Worm (Caenorhabditis elegans): Measurements from ENCODE around the gene fbxb-76.
A peak's percentile ranks its signal among the peaks of the same experiment; 100 is the strongest.

The fbxb-76 gene

ce11 chrIV:11414920-11415319 is 35.8 kb upstream of the fbxb-76 start, which contains the start of gene F22B3.10:
TSS of gene F22B3.10 (minus strand) at chrIV:11415020.
- TF ChIP-seq sox-2 (GFP tag; IDR thresholded peaks at IDR 0.05) (no peak), gmeb-2 (tag; optimal IDR thresholded peaks at IDR 0.05) (no peak), ceh-2 (tag; optimal IDR thresholded peaks at IDR 0.05) (no peak), tbx-7 (tag; optimal IDR thresholded peaks at IDR 0.05) (no peak), ceh-34 (tag; optimal IDR thresholded peaks at IDR 0.05) (no peak), pag-3 (tag; optimal IDR thresholded peaks at IDR 0.05; ENCODE audit: borderline replicate concordance) (no peak), pha-2 (tag; optimal IDR thresholded peaks at IDR 0.05) (no peak), ceh-30 (tag; optimal IDR thresholded peaks at IDR 0.05) (no peak), fkh-10 (GFP tag; optimal IDR thresholded peaks at IDR 0.05) (no peak), ceh-31 (tag; optimal IDR thresholded peaks at IDR 0.05) (no peak), ceh-24 (tag; optimal IDR thresholded peaks at IDR 0.05) (no peak), ets-4 (tag; optimal IDR thresholded peaks at IDR 0.05) (no peak), unc-55 (GFP tag; optimal IDR thresholded peaks at IDR 0.05) (no peak), ahr-1 (tag; optimal IDR thresholded peaks at IDR 0.05) (no peak), pqm-1 (tag; optimal IDR thresholded peaks at IDR 0.05) (no peak), ceh-14 (tag; optimal IDR thresholded peaks at IDR 0.05) (no peak), npax-4 (tag; optimal IDR thresholded peaks at IDR 0.05) (no peak), lin-11 (tag; optimal IDR thresholded peaks at IDR 0.05) (no peak), madf-2 (tag; optimal IDR thresholded peaks at IDR 0.05) (no peak)

- TF ChIP-seq lim-6 (tag; optimal IDR thresholded peaks at IDR 0.05) (no peak), T23F11.4 (GFP tag; optimal IDR thresholded peaks at IDR 0.05) (no peak), ceh-34 (tag; optimal IDR thresholded peaks at IDR 0.05) (no peak), ttx-3 (tag; optimal IDR thresholded peaks at IDR 0.05) (no peak), npax-4 (tag; optimal IDR thresholded peaks at IDR 0.05) (no peak), ceh-48 (tag; optimal IDR thresholded peaks at IDR 0.05) (no peak), sox-2 (GFP tag; IDR thresholded peaks at IDR 0.05) (no peak), ztf-16 (tag; optimal IDR thresholded peaks at IDR 0.05) (no peak), odd-2 (tag; optimal IDR thresholded peaks at IDR 0.05) (no peak)
These were observed 30.9 kb upstream of the fbxb-76 start, which contains the start of gene gfat-2 for ce11 chrIV:11410084-11410483. TSS of gene gfat-2 (plus strand) at chrIV:11410228.

- TF ChIP-seq sox-2 (GFP tag; IDR thresholded peaks at IDR 0.05) (peak; percentile 36), ref-2 (tag; optimal IDR thresholded peaks at IDR 0.05) (peak; percentile 3)
These were observed 27.9 kb upstream of the fbxb-76 start, which contains the start of the genes his-63 and his-64 for ce11 chrIV:11406744-11407690. TSS of gene his-63 (minus strand) at chrIV:11406861. TSS of gene his-64 (plus strand) at chrIV:11407116.

ce11 chrIV:11403288-11403991 is 24.3 kb upstream of the fbxb-76 start, which contains the start of the genes memi-3 and cyp-31A2:
TSS of gene memi-3 (minus strand) at chrIV:11403338.
TSS of gene cyp-31A2 (plus strand) at chrIV:11403961.
- TF ChIP-seq pax-1 (tag; optimal IDR thresholded peaks at IDR 0.05) (no peak), elt-4 (tag; optimal IDR thresholded peaks at IDR 0.05) (no peak), ref-2 (tag; optimal IDR thresholded peaks at IDR 0.05) (no peak), fkh-6 (tag; optimal IDR thresholded peaks at IDR 0.05) (no peak), tbx-2 (tag; optimal IDR thresholded peaks at IDR 0.05) (no peak), hlh-30 (tag; optimal IDR thresholded peaks at IDR 0.05; ENCODE audit: insufficient read depth) (no peak), ceh-2 (tag; optimal IDR thresholded peaks at IDR 0.05) (no peak), unc-86 (tag; optimal IDR thresholded peaks at IDR 0.05) (no peak), ceh-22 (tag; optimal IDR thresholded peaks at IDR 0.05) (no peak), K02D7.2 (tag; optimal IDR thresholded peaks at IDR 0.05) (no peak), ceh-18 (tag; optimal IDR thresholded peaks at IDR 0.05) (no peak), dve-1 (tag; optimal IDR thresholded peaks at IDR 0.05) (no peak), mec-3 (tag; optimal IDR thresholded peaks at IDR 0.05; ENCODE audit: borderline replicate concordance) (no peak), ceh-24 (tag; optimal IDR thresholded peaks at IDR 0.05) (no peak), pha-4 (tag; optimal IDR thresholded peaks at IDR 0.05) (no peak)
